Worm (Caenorhabditis elegans): Measurements from ENCODE around the gene Y43F4B.10.

- TF ChIP-seq W03F9.2 (tag; optimal IDR thresholded peaks at IDR 0.05) (no peak), him-1 (tag; optimal IDR thresholded peaks at IDR 0.05) (no peak)
Observed at ce11 chrIII:13348891-13349290, 35.0 kb downstream of the Y43F4B.10 start.
